Fruit fly (Drosophila melanogaster) whole organism, embryonic: ENCODE measurements around the gene CG11882.
A peak's percentile ranks its signal among the peaks of the same experiment; 100 is the strongest.

ENCODE experiments used
- BEAF-32 ChIP-seq: fragments of 200-800 bp; sonication (Bioruptor generic); optimal IDR thresholded peaks from 3 replicates; lab custom pipeline; 2017; ENCODE audit warnings: missing biosample characterization, missing genetic modification characterization, mild to moderate bottlenecking, moderate library complexity, missing genetic modification reagents
- CG10274 ChIP-seq: fragments of 200-800 bp; sonication (Bioruptor generic); optimal IDR thresholded peaks from 3 replicates; lab custom pipeline; 2017; ENCODE audit warnings: missing biosample characterization, mild to moderate bottlenecking, missing genetic modification characterization
- CG10979 ChIP-seq: fragments of 200-800 bp; sonication (Bioruptor generic); optimal IDR thresholded peaks from 2 replicates; lab custom pipeline; 2018; ENCODE audit warnings: missing biosample characterization, mild to moderate bottlenecking, missing genetic modification characterization, moderate library complexity
- CG11560 ChIP-seq: fragments of 200-800 bp; sonication (Bioruptor generic); IDR thresholded peaks from 3 replicates; pipeline ENCODE4 v1.3.6; 2022; ENCODE audit warnings: missing biosample characterization, missing genetic modification characterization
- CG12071 ChIP-seq: fragments of 200-800 bp; sonication (Bioruptor generic); optimal IDR thresholded peaks from 3 replicates; lab custom pipeline; 2018; ENCODE audit warnings: missing biosample characterization, mild to moderate bottlenecking, missing genetic modification characterization
- CG12659 ChIP-seq: fragments of 200-800 bp; sonication (Bioruptor generic); optimal IDR thresholded peaks from 3 replicates; lab custom pipeline; 2017; ENCODE audit warnings: mild to moderate bottlenecking, missing biosample characterization, missing genetic modification reagents, missing genetic modification characterization
- CG13296 ChIP-seq: fragments of 200-800 bp; sonication (Bioruptor generic); optimal IDR thresholded peaks from 3 replicates; lab custom pipeline; 2018; ENCODE audit warnings: missing biosample characterization, mild to moderate bottlenecking, missing genetic modification characterization
- CG15011 ChIP-seq: fragments of 200-800 bp; sonication (Bioruptor generic); optimal IDR thresholded peaks from 3 replicates; lab custom pipeline; 2018; ENCODE audit warnings: missing biosample characterization, mild to moderate bottlenecking, missing genetic modification characterization
- CG15073 ChIP-seq: fragments of 200-800 bp; sonication (Bioruptor generic); optimal IDR thresholded peaks from 2 replicates; lab custom pipeline; 2016; ENCODE audit warnings: missing biosample characterization, missing genetic modification characterization
- CG1603 ChIP-seq: fragments of 200-800 bp; sonication (Bioruptor generic); optimal IDR thresholded peaks from 2 replicates; lab custom pipeline; 2019; ENCODE audit warnings: missing biosample characterization, mild to moderate bottlenecking, missing genetic modification characterization, moderate library complexity
- CG2199 ChIP-seq: fragments of 200-800 bp; sonication (Bioruptor generic); IDR thresholded peaks from 3 replicates; pipeline ENCODE4 v1.3.6; 2022; ENCODE audit warnings: missing biosample characterization, missing genetic modification characterization
- CG31441 ChIP-seq: fragments of 200-800 bp; sonication (Bioruptor generic); IDR thresholded peaks from 2 replicates; pipeline ENCODE4 v1.3.6; 2022; ENCODE audit warnings: missing biosample characterization, missing genetic modification characterization
- CG32532 ChIP-seq: fragments of 200-800 bp; sonication (Bioruptor generic); IDR thresholded peaks from 2 replicates; pipeline ENCODE4 v1.3.6; 2022; ENCODE audit warnings: missing biosample characterization, missing genetic modification characterization
- CG3281 ChIP-seq: fragments of 200-800 bp; sonication (Bioruptor generic); optimal IDR thresholded peaks from 3 replicates; lab custom pipeline; 2017; ENCODE audit warnings: missing biosample characterization, mild to moderate bottlenecking, missing genetic modification characterization
- CG4328 ChIP-seq: fragments of 200-800 bp; sonication (Bioruptor generic); optimal IDR thresholded peaks from 3 replicates; lab custom pipeline; 2017; ENCODE audit warnings: missing biosample characterization, missing genetic modification reagents, missing genetic modification characterization
- CG7987 ChIP-seq: fragments of 200-800 bp; sonication (Bioruptor generic); optimal IDR thresholded peaks from 2 replicates; lab custom pipeline; 2018; ENCODE audit warnings: missing biosample characterization, mild to moderate bottlenecking, missing genetic modification characterization, moderate library complexity
- E2f2 ChIP-seq: fragments of 200-800 bp; sonication (Bioruptor generic); IDR thresholded peaks from 2 replicates; pipeline ENCODE4 v1.3.6; 2022; ENCODE audit warnings: missing biosample characterization, missing genetic modification characterization
- Fer3 ChIP-seq: fragments of 200-800 bp; sonication (Bioruptor generic); optimal IDR thresholded peaks from 2 replicates; lab custom pipeline; 2018; ENCODE audit warnings: missing biosample characterization, mild to moderate bottlenecking, missing genetic modification characterization, moderate library complexity
- Gug ChIP-seq: fragments of 200-800 bp; sonication (Bioruptor generic); IDR thresholded peaks from 4 replicates; pipeline ENCODE4 v1.3.6; 2022; ENCODE audit warnings: missing biosample characterization, missing genetic modification characterization
- Hsf ChIP-seq: fragments of 200-800 bp; sonication (Bioruptor generic); optimal IDR thresholded peaks from 3 replicates; lab custom pipeline; 2016; ENCODE audit warnings: missing biosample characterization, missing genetic modification characterization
- Lhr ChIP-seq: fragments of 200-800 bp; sonication (Bioruptor generic); optimal IDR thresholded peaks from 3 replicates; lab custom pipeline; 2017; ENCODE audit warnings: mild to moderate bottlenecking, missing biosample characterization, missing genetic modification reagents, missing genetic modification characterization
- Myb ChIP-seq: fragments of 200-800 bp; sonication (Bioruptor generic); optimal IDR thresholded peaks from 2 replicates; lab custom pipeline; 2016; ENCODE audit warnings: missing biosample characterization, missing genetic modification characterization
- Optix ChIP-seq: fragments of 200-800 bp; sonication (Bioruptor generic); IDR thresholded peaks from 3 replicates; pipeline ENCODE4 v1.3.6; 2022; ENCODE audit warnings: missing biosample characterization, missing genetic modification characterization
- Pdp1 ChIP-seq, 2 experiments: fragments of 200-800 bp; sonication (Bioruptor generic); optimal IDR thresholded peaks; 3 replicates each; lab custom pipeline; 2016; ENCODE audit warnings: missing biosample characterization in 2 of 2, missing genetic modification characterization in 2 of 2, mild to moderate bottlenecking in 1 of 2, moderate library complexity in 1 of 2
- Rfx ChIP-seq: fragments of 200-800 bp; sonication (Bioruptor generic); IDR thresholded peaks from 2 replicates; pipeline ENCODE4 v1.3.6; 2022; ENCODE audit warnings: missing biosample characterization, missing genetic modification characterization
- ap ChIP-seq: fragments of 200-800 bp; sonication (Bioruptor generic); IDR thresholded peaks from 2 replicates; pipeline ENCODE4 v1.3.6; 2022; ENCODE audit warnings: missing biosample characterization, missing genetic modification characterization
- ato ChIP-seq: fragments of 200-800 bp; sonication (Bioruptor generic); IDR thresholded peaks from 2 replicates; pipeline ENCODE4 v1.3.6; 2022; ENCODE audit warnings: missing biosample characterization, missing genetic modification characterization; ENCODE audit not compliant: partially characterized antibody
- btn ChIP-seq: fragments of 200-800 bp; sonication (Bioruptor generic); optimal IDR thresholded peaks from 2 replicates; lab custom pipeline; 2016; ENCODE audit warnings: missing biosample characterization, missing genetic modification characterization
- chif ChIP-seq, 2 experiments: fragments of 200-800 bp; sonication (Bioruptor generic); optimal IDR thresholded peaks; 3 replicates each; lab custom pipeline; 2016; ENCODE audit warnings: missing biosample characterization in 2 of 2, missing genetic modification characterization in 2 of 2
- chn ChIP-seq: fragments of 200-800 bp; sonication (Bioruptor generic); optimal IDR thresholded peaks from 2 replicates; lab custom pipeline; 2016; ENCODE audit warnings: missing biosample characterization, missing genetic modification characterization
- ci ChIP-seq: fragments of 200-800 bp; sonication (Bioruptor generic); IDR thresholded peaks from 3 replicates; pipeline ENCODE4 v1.3.6; 2022; ENCODE audit warnings: missing biosample characterization, missing genetic modification characterization
- crc ChIP-seq: fragments of 200-800 bp; sonication (Bioruptor generic); optimal IDR thresholded peaks from 2 replicates; lab custom pipeline; 2016; ENCODE audit warnings: missing biosample characterization, missing genetic modification characterization
- dati ChIP-seq: fragments of 200-800 bp; sonication (Bioruptor generic); IDR thresholded peaks from 2 replicates; pipeline ENCODE4 v1.3.6; 2022; ENCODE audit warnings: missing biosample characterization, missing genetic modification characterization
- dmrt11E ChIP-seq: fragments of 200-800 bp; sonication (Bioruptor generic); optimal IDR thresholded peaks from 3 replicates; lab custom pipeline; 2018; ENCODE audit warnings: missing biosample characterization, mild to moderate bottlenecking, missing genetic modification characterization, moderate library complexity
- ewg ChIP-seq: fragments of 200-800 bp; sonication (Bioruptor generic); optimal IDR thresholded peaks from 3 replicates; lab custom pipeline; 2017; ENCODE audit warnings: mild to moderate bottlenecking, missing biosample characterization, missing genetic modification reagents, missing genetic modification characterization
- exex ChIP-seq: fragments of 200-800 bp; sonication (Bioruptor generic); optimal IDR thresholded peaks from 4 replicates; lab custom pipeline; 2018; ENCODE audit warnings: missing biosample characterization, mild to moderate bottlenecking, missing genetic modification characterization, moderate library complexity
- grn ChIP-seq: fragments of 200-800 bp; sonication (Bioruptor generic); optimal IDR thresholded peaks from 3 replicates; lab custom pipeline; 2017; ENCODE audit warnings: missing biosample characterization, missing genetic modification characterization
- ham ChIP-seq: fragments of 200-800 bp; sonication (Bioruptor generic); IDR thresholded peaks from 2 replicates; pipeline ENCODE4 v1.3.6; 2022; ENCODE audit warnings: missing biosample characterization, missing genetic modification characterization
- insv ChIP-seq, 2 experiments: fragments of 200-800 bp; sonication (Bioruptor generic); optimal IDR thresholded peaks; 3 replicates each; lab custom pipeline; 2016 to 2018; ENCODE audit warnings: missing biosample characterization in 2 of 2, missing genetic modification characterization in 2 of 2
- lov ChIP-seq, 2 experiments: fragments of 200-800 bp in 1 of 2; fragments of >200 bp in 1 of 2; sonication (Bioruptor generic) in 1 of 2; IDR thresholded peaks in 1 of 2; optimal IDR thresholded peaks in 1 of 2; 2 replicates in 1 of 2; 3 replicates in 1 of 2; pipeline versions ENCODE4 v1.3.6 to Lab custom; 2017 to 2022; ENCODE audit warnings: missing biosample characterization in 1 of 2, missing genetic modification characterization in 1 of 2
- nmo ChIP-seq: fragments of 200-800 bp; sonication (Bioruptor generic); optimal IDR thresholded peaks from 2 replicates; lab custom pipeline; 2018; ENCODE audit warnings: missing biosample characterization, mild to moderate bottlenecking, missing genetic modification characterization, moderate library complexity
- slbo ChIP-seq: fragments of 200-800 bp; sonication (Bioruptor generic); IDR thresholded peaks from 2 replicates; pipeline ENCODE4 v1.3.6; 2022; ENCODE audit warnings: missing biosample characterization, missing genetic modification characterization
- tgo ChIP-seq: fragments of 200-800 bp; sonication (Bioruptor generic); IDR thresholded peaks from 3 replicates; pipeline ENCODE4 v1.3.6; 2022; ENCODE audit warnings: missing biosample characterization, missing genetic modification characterization
- trem ChIP-seq: fragments of 200-800 bp; optimal IDR thresholded peaks from 3 replicates; lab custom pipeline; 2019; ENCODE audit warnings: missing biosample characterization, mild to moderate bottlenecking, missing genetic modification characterization, moderate library complexity
- tx ChIP-seq: fragments of 200-800 bp; sonication (Bioruptor generic); optimal IDR thresholded peaks from 2 replicates; lab custom pipeline; 2016; ENCODE audit warnings: missing biosample characterization, missing genetic modification characterization
- z ChIP-seq: fragments of 200-800 bp; sonication (Bioruptor generic); IDR thresholded peaks from 3 replicates; pipeline ENCODE4 v1.3.6; 2022; ENCODE audit warnings: missing biosample characterization, missing genetic modification characterization
- zen ChIP-seq: fragments of 200-800 bp; sonication (Bioruptor generic); optimal IDR thresholded peaks from 3 replicates; lab custom pipeline; 2018; ENCODE audit warnings: missing biosample characterization, mild to moderate bottlenecking, missing genetic modification characterization, moderate library complexity
- zf30C ChIP-seq: fragments of 200-800 bp; sonication (Bioruptor generic); optimal IDR thresholded peaks from 3 replicates; lab custom pipeline; 2018; ENCODE audit warnings: missing biosample characterization, mild to moderate bottlenecking, missing genetic modification characterization

CG11882 gene

DNA sequence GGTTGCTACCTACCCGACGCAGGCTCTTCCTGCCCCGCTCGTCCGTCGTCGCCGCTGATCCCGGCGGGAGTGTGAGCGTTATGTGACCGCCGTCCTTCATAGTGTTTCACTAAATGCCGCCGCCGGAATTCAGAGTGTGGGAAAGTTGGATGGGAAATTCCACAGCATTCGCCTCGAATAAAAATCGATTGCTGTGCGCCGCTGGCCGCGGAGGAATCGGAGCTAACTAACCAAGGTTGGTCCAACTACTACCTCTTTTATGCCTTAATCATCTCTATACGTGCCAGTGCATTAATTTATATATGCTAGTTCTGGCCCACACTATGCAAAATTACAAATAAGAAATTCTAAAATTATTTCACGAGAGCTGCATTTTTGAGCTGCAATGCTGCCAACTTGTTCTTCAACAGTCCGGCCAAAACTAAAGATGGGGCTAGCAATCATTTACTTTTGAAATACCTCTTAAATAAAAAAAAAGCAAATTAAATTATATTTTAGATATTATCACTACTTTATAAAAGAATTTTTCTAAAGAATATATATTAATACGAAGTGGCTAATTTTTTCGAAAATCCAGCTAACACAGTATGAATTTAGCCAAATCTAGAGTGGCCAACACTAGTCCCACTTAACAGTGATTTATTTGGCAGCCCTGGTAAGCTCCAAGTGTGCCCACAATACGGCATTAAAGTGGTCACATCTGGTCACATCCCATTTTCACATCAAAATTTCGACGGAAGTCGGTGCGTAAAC lies 35.4 kb downstream of the CG11882 start, which contains the start of the genes alpha-Man-Ib and Pdhb (continued):
- TF ChIP-seq ap (GFP tag; lab: Robert Waterston, UW) (0 out of 2 replicates have a peak, but pooled peaks have one; percentile 32), CG4328 (peak; percentile 71), CG7987 (GFP tag; lab: Kevin White, UChicago) (peak; percentile 17), BEAF-32 (peak; percentile 67), Myb (peak; percentile 40), Pdp1 (GFP tag; optimal IDR thresholded peaks at IDR 0.05; lab: Kevin White, UChicago) (peak in 1 of 2 experiments; percentile 55), CG3281 (GFP tag; lab: Kevin White, UChicago) (peak; percentile 80), Hsf (GFP tag; lab: Kevin White, UChicago) (peak; percentile 61), CG31441 (GFP tag; lab: Robert Waterston, UW) (no peak; the same call in 1 of the 2 replicates), Fer3 (peak; percentile 78), Lhr (GFP tag; lab: Kevin White, UChicago) (no peak), CG11560 (tag; lab: Robert Waterston, UW) (peak; percentile 53; the same call in 1 of the 3 replicates), chif (GFP tag; optimal IDR thresholded peaks at IDR 0.05; lab: Kevin White, UChicago) (peak; percentile 41 to 49), btn (GFP tag; lab: Kevin White, UChicago) (no peak), CG12659 (peak; percentile 92), tx (no peak), trem (tag; lab: Kevin White, UChicago) (peak; percentile 99), slbo (GFP tag; lab: Robert Waterston, UW) (peak; percentile 94), Rfx (peak; percentile 92), zf30C (GFP tag; lab: Kevin White, UChicago) (no peak), ham (0 out of 2 replicates have a peak, but pooled peaks have one; percentile 34), CG2199 (GFP tag; lab: Robert Waterston, UW) (no peak), E2f2 (GFP tag; lab: Robert Waterston, UW) (peak; percentile 52), nmo (GFP tag; lab: Kevin White, UChicago) (peak; percentile 92), Optix (GFP tag; lab: Robert Waterston, UW) (peak; percentile 56; the same call in 2 of the 3 replicates), CG13296 (GFP tag; lab: Kevin White, UChicago) (peak; percentile 50), zen (tag; lab: Kevin White, UChicago) (peak; percentile 82), tgo (GFP tag; lab: Robert Waterston, UW) (peak; percentile 83), lov (optimal IDR thresholded peaks at IDR 0.05; lab: Kevin White, UChicago) (no peak), lov (GFP tag; IDR thresholded peaks at IDR 0.05; lab: Robert Waterston, UW) (peak; percentile 77; the same call in 1 of the 3 replicates), ci (GFP tag; lab: Robert Waterston, UW) (peak; percentile 23; the same call in 1 of the 3 replicates), chn (GFP tag; lab: Kevin White, UChicago) (peak; percentile 66), CG1603 (tag; lab: Kevin White, UChicago) (peak; percentile 56), ato (GFP tag; lab: Robert Waterston, UW) (no peak), insv (GFP tag; optimal IDR thresholded peaks at IDR 0.05; lab: Kevin White, UChicago) (peak in 1 of 2 experiments; percentile 51), crc (GFP tag; lab: Kevin White, UChicago) (no peak), CG32532 (peak; percentile 89), CG12071 (GFP tag; lab: Kevin White, UChicago) (no peak), dati (GFP tag; lab: Robert Waterston, UW) (no peak), CG10274 (GFP tag; lab: Kevin White, UChicago) (peak; percentile 23), Gug (GFP tag; lab: Robert Waterston, UW) (peak; percentile 84; the same call in 3 of the 4 replicates), exex (peak; percentile 51), dmrt11E (tag; lab: Kevin White, UChicago) (peak; percentile 78), CG15073 (GFP tag; lab: Kevin White, UChicago) (peak; percentile 29), grn (GFP tag; lab: Kevin White, UChicago) (no peak), CG15011 (GFP tag; lab: Kevin White, UChicago) (no peak), ewg (GFP tag; lab: Kevin White, UChicago) (peak; percentile 69), z (GFP tag; lab: Robert Waterston, UW) (no peak), CG10979 (tag; lab: Kevin White, UChicago) (peak; percentile 67)
